Worm (Caenorhabditis elegans): ENCODE results near the gene flp-32.

Gene flp-32

DNA sequence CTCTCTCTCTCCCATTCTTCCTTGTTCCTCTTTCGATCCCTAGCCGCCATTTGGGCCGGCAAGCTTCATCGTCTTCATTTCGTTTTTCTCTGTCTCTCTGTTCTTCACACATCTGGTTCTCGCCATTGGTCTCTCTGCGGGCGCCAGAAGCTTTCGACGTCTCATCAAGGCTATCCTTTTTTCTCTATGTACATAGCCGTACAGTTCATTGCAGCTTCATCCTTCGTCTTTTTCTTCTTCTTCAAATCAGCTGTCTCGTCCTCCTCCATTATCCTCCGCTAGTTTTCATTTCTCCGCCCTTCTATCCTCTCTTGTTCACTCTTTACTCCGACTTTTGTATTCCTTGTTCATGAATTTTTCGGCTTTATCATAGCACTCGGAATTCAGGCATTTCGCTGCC lies 12.9 kb upstream of the flp-32 start, which contains the start of gene F39D8.3:
Gene F39D8.3, plus strand, starts transcription at position 301 of the 400 bp plus-strand sequence.
- TF ChIP-seq nhr-2 (tag; optimal IDR thresholded peaks at IDR 0.05) (no peak), ces-1 (GFP tag; optimal IDR thresholded peaks at IDR 0.05) (no peak), nhr-237 (tag; optimal IDR thresholded peaks at IDR 0.05) (no peak), nhr-76 (tag; optimal IDR thresholded peaks at IDR 0.05) (no peak), ceh-83 (GFP tag; optimal IDR thresholded peaks at IDR 0.05) (no peak), sem-2 (GFP tag; optimal IDR thresholded peaks at IDR 0.05) (no peak), elt-1 (tag; optimal IDR thresholded peaks at IDR 0.05; ENCODE audit: borderline replicate concordance, insufficient read depth) (no peak), nhr-28 (tag; optimal IDR thresholded peaks at IDR 0.05) (no peak), M03D4.4 (tag; optimal IDR thresholded peaks at IDR 0.05) (no peak), flh-1 (GFP tag; optimal IDR thresholded peaks at IDR 0.05) (no peak), lin-13 (tag; optimal IDR thresholded peaks at IDR 0.05) (no peak), blmp-1 (tag; optimal IDR thresholded peaks at IDR 0.05) (no peak), drap-1 (GFP tag; optimal IDR thresholded peaks at IDR 0.05) (no peak)

- no peak for TF ChIP-seq bed-3 (GFP tag; optimal IDR thresholded peaks at IDR 0.05)
- no peak for TF ChIP-seq ces-1 (GFP tag; optimal IDR thresholded peaks at IDR 0.05)
- no peak for TF ChIP-seq lin-32 (GFP tag; optimal IDR thresholded peaks at IDR 0.05)
- TF ChIP-seq ceh-43 (GFP tag; optimal IDR thresholded peaks at IDR 0.05), result no peak
- no peak for TF ChIP-seq flh-1 (GFP tag; optimal IDR thresholded peaks at IDR 0.05)
- TF ChIP-seq elt-1 (tag; optimal IDR thresholded peaks at IDR 0.05; ENCODE audit: borderline replicate concordance, insufficient read depth), result no peak
- TF ChIP-seq lsy-2 (tag; optimal IDR thresholded peaks at IDR 0.05), result no peak
- no peak for TF ChIP-seq cnd-1 (tag; optimal IDR thresholded peaks at IDR 0.05)
- no peak for TF ChIP-seq nhr-28 (tag; optimal IDR thresholded peaks at IDR 0.05)
- TF ChIP-seq pha-4 (tag; optimal IDR thresholded peaks at IDR 0.05), result no peak
- TF ChIP-seq zip-8 (tag; optimal IDR thresholded peaks at IDR 0.05), result no peak
- TF ChIP-seq unc-120 (tag; optimal IDR thresholded peaks at IDR 0.05; ENCODE audit: poor library complexity, severe bottlenecking), result no peak
- TF ChIP-seq unc-39 (tag; optimal IDR thresholded peaks at IDR 0.05), result no peak
- TF ChIP-seq ceh-83 (GFP tag; optimal IDR thresholded peaks at IDR 0.05), result no peak
- no peak for TF ChIP-seq nhr-237 (tag; optimal IDR thresholded peaks at IDR 0.05)
- no peak for TF ChIP-seq blmp-1 (tag; optimal IDR thresholded peaks at IDR 0.05)
Observed at ce11 chrX:15423708-15424423, 9.7 kb upstream of the flp-32 start.

DNA sequence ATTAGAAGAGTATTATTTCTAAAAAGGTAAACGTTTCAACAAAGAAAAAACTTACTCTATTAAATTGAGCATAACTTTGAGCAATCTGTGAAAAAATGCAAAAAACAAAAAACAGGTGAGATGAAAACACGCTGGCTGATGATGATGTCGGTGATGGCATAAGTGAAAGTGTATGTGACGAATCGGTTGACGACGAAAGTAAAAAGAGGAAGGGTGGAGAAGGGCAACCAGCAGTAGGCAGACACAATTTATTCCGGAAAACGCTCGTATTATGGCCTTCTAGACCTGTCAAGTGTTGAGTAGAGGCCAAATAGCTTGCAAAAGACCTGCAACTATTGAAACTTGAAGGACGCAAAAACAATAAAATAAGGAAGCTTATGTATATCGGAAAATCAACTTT lies 5.7 kb upstream of the flp-32 start, which contains the start of gene nas-13:
Gene nas-13, minus strand, starts transcription at position 323 of the 400 bp plus-strand sequence.
- TF ChIP-seq cnd-1 (tag; optimal IDR thresholded peaks at IDR 0.05) (no peak), ztf-11 (tag; optimal IDR thresholded peaks at IDR 0.05) (no peak), drap-1 (GFP tag; optimal IDR thresholded peaks at IDR 0.05) (no peak), unc-120 (tag; optimal IDR thresholded peaks at IDR 0.05; ENCODE audit: poor library complexity, severe bottlenecking) (no peak), lsy-2 (tag; optimal IDR thresholded peaks at IDR 0.05) (no peak), blmp-1 (tag; optimal IDR thresholded peaks at IDR 0.05) (peak; percentile 20), M03D4.4 (tag; optimal IDR thresholded peaks at IDR 0.05) (no peak), hlh-1 (tag; optimal IDR thresholded peaks at IDR 0.05) (no peak), tbx-8 (GFP tag; optimal IDR thresholded peaks at IDR 0.05) (no peak)

ce11 chrX:15430983-15431382 lies 2.6 kb upstream of the flp-32 start, which contains the start of gene blos-8:
blos-8 (minus strand) TSS chrX:15431198.
- no peak for TF ChIP-seq sem-2 (GFP tag; optimal IDR thresholded peaks at IDR 0.05)
- no peak for TF ChIP-seq lin-13 (tag; optimal IDR thresholded peaks at IDR 0.05)
- no peak for TF ChIP-seq mls-2 (tag; optimal IDR thresholded peaks at IDR 0.05)
- TF ChIP-seq ces-1 (GFP tag; optimal IDR thresholded peaks at IDR 0.05), result peak; percentile 66
- TF ChIP-seq elt-3 (tag; optimal IDR thresholded peaks at IDR 0.05), result no peak

- TF ChIP-seq nhr-237 (tag; optimal IDR thresholded peaks at IDR 0.05), result no peak
- no peak for TF ChIP-seq ceh-43 (GFP tag; optimal IDR thresholded peaks at IDR 0.05)
- TF ChIP-seq flh-1 (GFP tag; optimal IDR thresholded peaks at IDR 0.05), result no peak
- TF ChIP-seq elt-3 (tag; optimal IDR thresholded peaks at IDR 0.05), result no peak
- TF ChIP-seq M03D4.4 (tag; optimal IDR thresholded peaks at IDR 0.05), result no peak
- TF ChIP-seq blmp-1 (tag; optimal IDR thresholded peaks at IDR 0.05), result no peak
- TF ChIP-seq nhr-28 (tag; optimal IDR thresholded peaks at IDR 0.05), result no peak
- no peak for TF ChIP-seq lsy-2 (tag; optimal IDR thresholded peaks at IDR 0.05)
- no peak for TF ChIP-seq snpc-4 (tag; optimal IDR thresholded peaks at IDR 0.05)
- no peak for TF ChIP-seq nhr-2 (tag; optimal IDR thresholded peaks at IDR 0.05)
- TF ChIP-seq sptf-1 (tag; optimal IDR thresholded peaks at IDR 0.05), result no peak
- TF ChIP-seq sem-2 (GFP tag; optimal IDR thresholded peaks at IDR 0.05), result no peak
- no peak for TF ChIP-seq lin-32 (GFP tag; optimal IDR thresholded peaks at IDR 0.05)
- no peak for TF ChIP-seq hlh-1 (tag; optimal IDR thresholded peaks at IDR 0.05)
- TF ChIP-seq ceh-39 (tag; optimal IDR thresholded peaks at IDR 0.05), result no peak
- no peak for TF ChIP-seq bed-3 (GFP tag; optimal IDR thresholded peaks at IDR 0.05)
- TF ChIP-seq cnd-1 (tag; optimal IDR thresholded peaks at IDR 0.05), result no peak
- TF ChIP-seq unc-62 (GFP tag; optimal IDR thresholded peaks at IDR 0.05), result no peak
- no peak for TF ChIP-seq nhr-76 (tag; optimal IDR thresholded peaks at IDR 0.05)
- TF ChIP-seq unc-120 (tag; optimal IDR thresholded peaks at IDR 0.05; ENCODE audit: poor library complexity, severe bottlenecking), result no peak
Observed at ce11 chrX:15434922-15435321, 1.3 kb downstream of the flp-32 start.
